Worm (Caenorhabditis elegans) whole organism, young adult: Measurements from ENCODE around the gene F32D8.11.

ENCODE experiments used
- F52B5.7 ChIP-seq: sonication (generic microtip); optimal IDR thresholded peaks from 2 replicates; lab custom pipeline; 2016; ENCODE audit warnings: mild to moderate bottlenecking, missing genetic modification characterization, missing compliant biosample characterization
- K11D2.4 ChIP-seq: fragments of 200-800 bp; sonication (Bioruptor generic); IDR thresholded peaks from 2 replicates; pipeline ENCODE4 v1.3.6; 2022; ENCODE audit warnings: missing genetic modification reagents, missing genetic modification characterization, missing compliant biosample characterization
- Y79H2A.3 ChIP-seq: fragments of 200-800 bp; sonication (Bioruptor generic); conservative IDR thresholded peaks from 2 replicates; pipeline ENCODE4 v1.3.6; 2022; ENCODE audit warnings: missing genetic modification reagents, missing genetic modification characterization, missing compliant biosample characterization
- aptf-2 ChIP-seq: fragments of 200-800 bp; sonication (Bioruptor generic); conservative IDR thresholded peaks from 2 replicates; pipeline ENCODE4 v1.3.6; 2022; ENCODE audit warnings: missing genetic modification reagents, missing genetic modification characterization, missing compliant biosample characterization
- ceh-58 ChIP-seq: fragments of 200-800 bp; sonication (Bioruptor generic); IDR thresholded peaks from 2 replicates; pipeline ENCODE4 v1.3.6; 2022; ENCODE audit warnings: missing genetic modification characterization, missing compliant biosample characterization
- lin-26 ChIP-seq: fragments of 200-800 bp; sonication (Bioruptor generic); IDR thresholded peaks from 2 replicates; pipeline ENCODE4 v1.3.6; 2022; ENCODE audit warnings: missing genetic modification reagents, missing genetic modification characterization, missing compliant biosample characterization
- nfya-1 ChIP-seq: sonication (generic microtip); optimal IDR thresholded peaks from 2 replicates; lab custom pipeline; 2017; ENCODE audit warnings: antibody characterized with exemption, missing compliant biosample characterization, missing genetic modification characterization, borderline replicate concordance; ENCODE audit not compliant: insufficient read depth
- nhr-120 ChIP-seq: fragments of 200-800 bp; sonication (Bioruptor generic); IDR thresholded peaks from 2 replicates; pipeline ENCODE4 v1.3.6; 2022; ENCODE audit warnings: missing genetic modification characterization, missing compliant biosample characterization
- nhr-80 ChIP-seq: sonication (generic microtip); optimal IDR thresholded peaks from 2 replicates; lab custom pipeline; 2016; ENCODE audit warnings: missing genetic modification characterization, missing compliant biosample characterization
- pha-4 ChIP-seq: fragments of 150-350 bp; sonication (generic microtip); optimal IDR thresholded peaks from 2 replicates; lab custom pipeline; 2014; ENCODE audit warnings: missing biosample characterization, missing genetic modification reagents, missing genetic modification characterization
- rpc-1 ChIP-seq, 2 experiments: fragments of 150-350 bp in 1 of 2; sonication (generic microtip) in 1 of 2; optimal IDR thresholded peaks; 2 replicates each; lab custom pipeline; 2014 to 2018; ENCODE audit warnings: missing biosample characterization in 1 of 2, missing genetic modification characterization in 1 of 2, missing genetic modification reagents in 1 of 2, missing genotype in 1 of 2

DNA sequence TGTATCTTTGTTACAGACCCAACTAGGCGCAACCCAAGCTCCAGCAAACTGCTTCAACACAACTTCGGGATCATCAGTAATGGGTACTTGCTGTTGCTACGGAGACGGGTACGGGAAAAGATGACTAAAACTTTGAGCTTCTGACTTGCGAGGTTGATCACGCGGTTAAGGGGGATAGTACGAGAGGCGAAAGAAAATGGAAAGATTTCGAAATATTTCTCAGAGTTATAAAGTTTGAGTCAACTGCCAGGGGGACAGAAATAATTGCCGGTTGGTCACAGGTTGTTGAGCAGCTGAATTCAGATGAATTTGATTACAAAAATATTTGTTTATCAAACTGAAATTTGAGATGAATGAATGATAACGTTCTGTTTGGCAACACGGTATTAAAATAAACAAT, 36.7 kb upstream of the F32D8.11 start:
- no peak for TF ChIP-seq aptf-2 (GFP tag; lab: Robert Waterston, UW)
- TF ChIP-seq nhr-80: no peak
- TF ChIP-seq ceh-58 (GFP tag; lab: Robert Waterston, UW): no peak
- TF ChIP-seq lin-26: no peak
- no peak for TF ChIP-seq rpc-1 (optimal IDR thresholded peaks at IDR 0.05; lab: Kevin White, UChicago)
- no peak for TF ChIP-seq rpc-1 (tag; optimal IDR thresholded peaks at IDR 0.05; lab: Kevin White, UChicago)
- no peak for TF ChIP-seq Y79H2A.3 (GFP tag; lab: Robert Waterston, UW)
- TF ChIP-seq pha-4: no peak
- no peak for TF ChIP-seq nhr-120 (GFP tag; lab: Robert Waterston, UW)
- TF ChIP-seq K11D2.4 (GFP tag; lab: Robert Waterston, UW): no peak
- TF ChIP-seq nfya-1 (tag; lab: Kevin White, UChicago): no peak
- TF ChIP-seq F52B5.7 (tag; lab: Kevin White, UChicago): no peak
